Worm (Caenorhabditis elegans): ENCODE results near the gene B0281.1.

Gene B0281.1

ce11 chrII:2352546-2352945 lies 39.7 kb downstream of the B0281.1 start, which contains the start of gene F43C11.10:
TSS of gene F43C11.10 (minus strand) at chrII:2352646.
- TF ChIP-seq lsy-2 (tag; optimal IDR thresholded peaks at IDR 0.05) (no peak), elt-3 (tag; optimal IDR thresholded peaks at IDR 0.05) (no peak), ceh-16 (tag; optimal IDR thresholded peaks at IDR 0.05) (no peak), ZK546.5 (tag; optimal IDR thresholded peaks at IDR 0.05) (no peak), blmp-1 (tag; optimal IDR thresholded peaks at IDR 0.05; ENCODE audit: insufficient read depth) (no peak), dmd-4 (tag; optimal IDR thresholded peaks at IDR 0.05) (no peak), snpc-4 (tag; optimal IDR thresholded peaks at IDR 0.05) (no peak), ceh-82 (tag; optimal IDR thresholded peaks at IDR 0.05) (no peak), zag-1 (tag; optimal IDR thresholded peaks at IDR 0.05) (no peak), mdl-1 (tag; optimal IDR thresholded peaks at IDR 0.05) (no peak), nhr-6 (tag; optimal IDR thresholded peaks at IDR 0.05) (no peak), egl-27 (tag; optimal IDR thresholded peaks at IDR 0.05) (no peak), sma-3 (GFP tag; optimal IDR thresholded peaks at IDR 0.05) (no peak), lin-11 (tag; optimal IDR thresholded peaks at IDR 0.05) (no peak), Y55F3AM.14 (GFP tag; optimal IDR thresholded peaks at IDR 0.05) (no peak), F13H6.1 (tag; optimal IDR thresholded peaks at IDR 0.05) (no peak), R02D3.7 (tag; optimal IDR thresholded peaks at IDR 0.05) (no peak), sem-4 (tag; optimal IDR thresholded peaks at IDR 0.05) (no peak), alr-1 (tag; optimal IDR thresholded peaks at IDR 0.05) (no peak), lin-13 (GFP tag; optimal IDR thresholded peaks at IDR 0.05) (no peak)

- TF ChIP-seq ztf-11 (tag; optimal IDR thresholded peaks at IDR 0.05) = no peak
- TF ChIP-seq gmeb-1 (tag; optimal IDR thresholded peaks at IDR 0.05) = no peak
- no peak for TF ChIP-seq lin-13 (GFP tag; optimal IDR thresholded peaks at IDR 0.05)
- no peak for TF ChIP-seq Y55F3AM.14 (GFP tag; optimal IDR thresholded peaks at IDR 0.05)
- TF ChIP-seq ZK546.5 (tag; optimal IDR thresholded peaks at IDR 0.05) = no peak
- TF ChIP-seq mab-5 (tag; optimal IDR thresholded peaks at IDR 0.05) = no peak
- no peak for TF ChIP-seq lin-11 (tag; optimal IDR thresholded peaks at IDR 0.05)
- TF ChIP-seq fos-1 (tag; optimal IDR thresholded peaks at IDR 0.05) = no peak
Observed at ce11 chrII:2353012-2353411, 40.1 kb downstream of the B0281.1 start, which contains the start of gene F43C11.3. TSS of gene F43C11.3 (plus strand) at chrII:2353312.

- no peak for TF ChIP-seq ama-1 (optimal IDR thresholded peaks at IDR 0.05)
- no peak for TF ChIP-seq F13H6.1 (tag; optimal IDR thresholded peaks at IDR 0.05)
- TF ChIP-seq lin-39 (tag; optimal IDR thresholded peaks at IDR 0.05) = no peak
- no peak for TF ChIP-seq ZK546.5 (tag; optimal IDR thresholded peaks at IDR 0.05)
- TF ChIP-seq sem-4 (tag; optimal IDR thresholded peaks at IDR 0.05) = no peak
- no peak for TF ChIP-seq ceh-82 (tag; optimal IDR thresholded peaks at IDR 0.05)
- TF ChIP-seq ceh-16 (tag; optimal IDR thresholded peaks at IDR 0.05) = no peak
- no peak for TF ChIP-seq egl-27 (tag; optimal IDR thresholded peaks at IDR 0.05)
- no peak for TF ChIP-seq unc-62 (GFP tag; optimal IDR thresholded peaks at IDR 0.05)
- TF ChIP-seq elt-1 (tag; optimal IDR thresholded peaks at IDR 0.05) = no peak
- TF ChIP-seq ztf-11 (tag; optimal IDR thresholded peaks at IDR 0.05) = no peak
- TF ChIP-seq nhr-129 (tag; optimal IDR thresholded peaks at IDR 0.05) = no peak
- TF ChIP-seq nhr-25 (tag; optimal IDR thresholded peaks at IDR 0.05) = no peak
- no peak for TF ChIP-seq blmp-1 (tag; optimal IDR thresholded peaks at IDR 0.05; ENCODE audit: insufficient read depth)
- no peak for TF ChIP-seq peb-1 (tag; optimal IDR thresholded peaks at IDR 0.05)
- TF ChIP-seq nhr-10 (tag; optimal IDR thresholded peaks at IDR 0.05) = no peak
Observed at ce11 chrII:2354476-2354875, 41.6 kb downstream of the B0281.1 start, which contains the start of gene F43C11.2. TSS of gene F43C11.2 (plus strand) at chrII:2354776.

- TF ChIP-seq aly-2 (tag; optimal IDR thresholded peaks at IDR 0.05) (no peak), unc-55 (GFP tag; optimal IDR thresholded peaks at IDR 0.05) (no peak)
Observed at ce11 chrII:2356795-2357194, 43.9 kb downstream of the B0281.1 start, which contains the start of gene F43C11.1. TSS of gene F43C11.1 (plus strand) at chrII:2357095.

- TF ChIP-seq skn-1 (tag; optimal IDR thresholded peaks at IDR 0.05) (no peak), C34F6.9 (tag; optimal IDR thresholded peaks at IDR 0.05) (no peak), nhr-21 (tag; optimal IDR thresholded peaks at IDR 0.05) (no peak), zag-1 (tag; optimal IDR thresholded peaks at IDR 0.05) (no peak), mab-5 (tag; optimal IDR thresholded peaks at IDR 0.05) (no peak), ama-1 (optimal IDR thresholded peaks at IDR 0.05) (no peak), lin-39 (tag; optimal IDR thresholded peaks at IDR 0.05) (no peak), F13H6.1 (tag; optimal IDR thresholded peaks at IDR 0.05) (no peak), ztf-11 (tag; optimal IDR thresholded peaks at IDR 0.05) (no peak)
Observed at ce11 chrII:2359965-2360364, 47.1 kb downstream of the B0281.1 start, which contains the start of gene F43C11.16. TSS of gene F43C11.16 (minus strand) at chrII:2360065.

Data from whole organism, L2 larva.